Fruit fly (Drosophila melanogaster): ENCODE results near the gene CG15561.
A peak's percentile ranks its signal among the peaks of the same experiment; 100 is the strongest.

CG15561 gene

DNA sequence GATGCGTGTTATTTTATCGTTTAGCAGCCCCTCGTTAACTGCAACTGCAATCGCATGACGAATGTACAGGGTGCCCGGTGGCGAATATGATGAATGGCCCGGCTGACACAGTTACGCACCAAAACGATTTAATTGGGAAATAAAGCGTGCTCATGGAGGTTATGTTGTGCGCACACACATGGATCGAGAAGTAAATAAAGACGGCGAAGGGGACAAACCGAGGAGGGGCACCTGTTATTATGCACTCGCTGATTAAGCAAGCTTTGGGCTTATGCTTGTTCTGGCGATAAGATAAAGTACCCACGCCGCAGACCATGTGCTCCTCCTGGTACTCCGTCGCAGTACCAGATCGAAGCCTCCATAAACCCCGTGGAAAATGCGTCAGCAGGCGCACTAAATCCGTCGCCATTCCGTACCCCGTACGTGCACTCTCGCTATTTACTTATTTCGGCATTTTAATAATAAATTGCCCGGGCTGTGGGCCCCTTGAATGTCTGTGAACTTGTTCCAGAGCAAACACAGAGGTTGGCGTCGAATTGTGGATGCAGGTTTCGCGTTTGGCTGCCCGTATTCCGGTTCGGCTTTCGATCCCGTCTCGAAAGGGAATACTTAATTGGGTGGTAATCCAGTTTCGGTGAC, 9.4 kb upstream of the CG15561 start (continued):
- TF ChIP-seq inv (GFP tag; IDR thresholded peaks at IDR 0.05; ENCODE audit: partially characterized antibody) = no peak
- TF ChIP-seq CG9797 (GFP tag; optimal IDR thresholded peaks at IDR 0.05) = no peak
- TF ChIP-seq Opbp (GFP tag; IDR thresholded peaks at IDR 0.05; ENCODE audit: partially characterized antibody) = no peak
- TF ChIP-seq slbo (GFP tag; IDR thresholded peaks at IDR 0.05) = peak; percentile 15; the same call in 1 of the 2 replicates
- no peak for TF ChIP-seq pb (GFP tag; optimal IDR thresholded peaks at IDR 0.05)
- TF ChIP-seq B-H2 (GFP tag; optimal IDR thresholded peaks at IDR 0.05) = no peak
- no peak for TF ChIP-seq peb (GFP tag; IDR thresholded peaks at IDR 0.05)
- peak; percentile 11 for TF ChIP-seq cg (GFP tag; optimal IDR thresholded peaks at IDR 0.05)
- no peak for TF ChIP-seq CG11696 (GFP tag; IDR thresholded peaks at IDR 0.05)
- TF ChIP-seq sens (GFP tag) = no peak
- no peak for TF ChIP-seq eyg (GFP tag; optimal IDR thresholded peaks at IDR 0.05)
- no peak for TF ChIP-seq CG1832 (GFP tag; optimal IDR thresholded peaks at IDR 0.05)
- TF ChIP-seq CG18619 (GFP tag; optimal IDR thresholded peaks at IDR 0.05) = no peak
- TF ChIP-seq wek (GFP tag; optimal IDR thresholded peaks at IDR 0.05) = no peak
- TF ChIP-seq dm (GFP tag; optimal IDR thresholded peaks at IDR 0.05) = peak; percentile 82
- no peak for TF ChIP-seq HLH4C (GFP tag; IDR thresholded peaks at IDR 0.05; ENCODE audit: partially characterized antibody)
- TF ChIP-seq Bdp1 (GFP tag; optimal IDR thresholded peaks at IDR 0.05) = no peak
- TF ChIP-seq Side (GFP tag; optimal IDR thresholded peaks at IDR 0.05) = no peak
- no peak for TF ChIP-seq Doc2 (GFP tag; IDR thresholded peaks at IDR 0.05)
- no peak for TF ChIP-seq scrt (GFP tag; optimal IDR thresholded peaks at IDR 0.05)
- no peak for TF ChIP-seq fd64A (GFP tag; optimal IDR thresholded peaks at IDR 0.05)
- TF ChIP-seq vvl (GFP tag; IDR thresholded peaks at IDR 0.05) = 0 out of 2 replicates have a peak, but pooled peaks have one; percentile 9
- no peak for TF ChIP-seq nau (GFP tag; optimal IDR thresholded peaks at IDR 0.05)
- no peak for TF ChIP-seq CG34376 (GFP tag; optimal IDR thresholded peaks at IDR 0.05)
- TF ChIP-seq vfl (GFP tag; optimal IDR thresholded peaks at IDR 0.05) = no peak
- TF ChIP-seq hbn (GFP tag; IDR thresholded peaks at IDR 0.05; ENCODE audit: partially characterized antibody) = no peak
- TF ChIP-seq PHDP (tag; optimal IDR thresholded peaks at IDR 0.05) = no peak
- TF ChIP-seq salm (tag; optimal IDR thresholded peaks at IDR 0.05) = no peak
- no peak for TF ChIP-seq CG1603 (tag; optimal IDR thresholded peaks at IDR 0.05)
- TF ChIP-seq ATbp (GFP tag; optimal IDR thresholded peaks at IDR 0.05) = peak; percentile 22
- no peak for TF ChIP-seq Ravus (GFP tag; IDR thresholded peaks at IDR 0.05)
- TF ChIP-seq CG1529 (GFP tag; optimal IDR thresholded peaks at IDR 0.05) = no peak
- no peak for TF ChIP-seq CG10959 (GFP tag; IDR thresholded peaks at IDR 0.05)
- TF ChIP-seq CG12155 (GFP tag; optimal IDR thresholded peaks at IDR 0.05) = no peak
- no peak for TF ChIP-seq Fer3 (tag; optimal IDR thresholded peaks at IDR 0.05)
- peak in 1 of 2 experiments; percentile 93 for TF ChIP-seq Pdp1 (GFP tag; optimal IDR thresholded peaks at IDR 0.05)
- no peak for TF ChIP-seq CG7987 (GFP tag; optimal IDR thresholded peaks at IDR 0.05)
- no peak for TF ChIP-seq ase (GFP tag; IDR thresholded peaks at IDR 0.05)
- 0 out of 3 replicates have a peak, but pooled peaks have one; percentile 32 for TF ChIP-seq CG2199 (GFP tag; IDR thresholded peaks at IDR 0.05)
- no peak for TF ChIP-seq zen2 (GFP tag; IDR thresholded peaks at IDR 0.05; ENCODE audit: partially characterized antibody)
- TF ChIP-seq lab (GFP tag; optimal IDR thresholded peaks at IDR 0.05) = peak; percentile 68
- TF ChIP-seq sr (GFP tag; IDR thresholded peaks at IDR 0.05) = 0 out of 3 replicates have a peak, but pooled peaks have one; percentile 14
- no peak for TF ChIP-seq CG10431 (GFP tag; optimal IDR thresholded peaks at IDR 0.05)
- no peak for TF ChIP-seq CG2889 (GFP tag; IDR thresholded peaks at IDR 0.05)
- TF ChIP-seq CG11695 (GFP tag; IDR thresholded peaks at IDR 0.05) = no peak
- no peak for TF ChIP-seq dati (GFP tag; IDR thresholded peaks at IDR 0.05)
- no peak for TF ChIP-seq oc (tag; optimal IDR thresholded peaks at IDR 0.05)
- no peak for TF ChIP-seq Poxn (GFP tag; IDR thresholded peaks at IDR 0.05)
- TF ChIP-seq gcm (GFP tag; optimal IDR thresholded peaks at IDR 0.05) = peak; percentile 56
- no peak for TF ChIP-seq sd (tag; optimal IDR thresholded peaks at IDR 0.05)
